Worm (Caenorhabditis elegans) whole organism, early embryonic: Measurements from ENCODE around the gene hrg-4.

Experiments used
- B0310.2 ChIP-seq: sonication (generic microtip); optimal IDR thresholded peaks from 2 replicates; lab custom pipeline; 2016; ENCODE audit warnings: mild to moderate bottlenecking, missing genetic modification characterization, missing compliant biosample characterization
- F13C5.2 ChIP-seq: sonication (generic microtip); optimal IDR thresholded peaks from 2 replicates; lab custom pipeline; 2017; ENCODE audit warnings: mild to moderate bottlenecking, missing genetic modification characterization, inconsistent platforms, missing compliant biosample characterization
- aly-1 ChIP-seq: sonication (generic microtip); optimal IDR thresholded peaks from 2 replicates; lab custom pipeline; 2016; ENCODE audit warnings: missing genetic modification characterization, missing compliant biosample characterization
- ama-1 ChIP-seq: fragments of 150-350 bp; optimal IDR thresholded peaks from 2 replicates; lab custom pipeline; 2014
- ceh-13 ChIP-seq: fragments of 200-800 bp; sonication (Bioruptor generic); optimal IDR thresholded peaks from 2 replicates; lab custom pipeline; 2018; ENCODE audit warnings: mild to moderate bottlenecking, missing genetic modification characterization, missing compliant biosample characterization
- ets-7 ChIP-seq: sonication (generic microtip); optimal IDR thresholded peaks from 2 replicates; lab custom pipeline; 2016; ENCODE audit warnings: missing genotype, missing genetic modification characterization, missing compliant biosample characterization
- flt-1 ChIP-seq: fragments of 200-800 bp; sonication (Bioruptor generic); IDR thresholded peaks from 2 replicates; pipeline ENCODE4 v1.3.6; 2022; ENCODE audit warnings: missing genetic modification characterization, missing compliant biosample characterization
- hmbx-1 ChIP-seq: sonication (generic microtip); optimal IDR thresholded peaks from 2 replicates; lab custom pipeline; 2016; ENCODE audit warnings: mild to moderate bottlenecking, missing genetic modification characterization, missing compliant biosample characterization
- scrt-1 ChIP-seq: fragments of 200-800 bp; sonication (Bioruptor generic); IDR thresholded peaks from 2 replicates; pipeline ENCODE4 v1.3.6; 2022; ENCODE audit warnings: missing genetic modification characterization, missing compliant biosample characterization
- sea-1 ChIP-seq: fragments of 200-800 bp; sonication (Bioruptor generic); conservative IDR thresholded peaks from 2 replicates; pipeline ENCODE4 v1.3.6; 2022; ENCODE audit warnings: missing genetic modification characterization, missing compliant biosample characterization
- tbx-37 ChIP-seq: fragments of 200-800 bp; sonication (Bioruptor generic); conservative IDR thresholded peaks from 2 replicates; pipeline ENCODE4 v1.3.6; 2022; ENCODE audit warnings: missing genetic modification reagents, missing genetic modification characterization, missing compliant biosample characterization
- tra-4 ChIP-seq: sonication (generic microtip); optimal IDR thresholded peaks from 2 replicates; lab custom pipeline; 2017; ENCODE audit warnings: missing genetic modification characterization, missing compliant biosample characterization

DNA sequence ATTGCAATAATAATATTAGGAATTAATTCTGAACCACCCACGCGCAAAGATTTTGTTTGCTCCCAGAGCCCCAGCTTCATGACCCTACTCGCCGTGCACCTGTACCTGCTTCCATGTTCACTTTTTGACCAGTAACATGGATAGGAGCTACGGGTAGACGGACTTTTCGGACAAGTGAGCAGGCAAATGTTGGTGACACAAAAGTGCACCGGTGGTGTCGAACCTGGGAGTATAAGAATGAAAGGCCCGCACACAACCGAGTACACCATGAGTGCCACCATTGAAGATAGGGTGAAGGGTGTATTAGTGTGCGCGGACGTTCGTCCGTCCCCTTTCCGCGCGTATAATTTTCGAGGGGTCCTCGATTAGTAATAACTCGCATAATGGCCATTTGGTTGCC, 4.9 kb downstream of the hrg-4 start:
- TF ChIP-seq F13C5.2 (peak; percentile 99), aly-1 (tag; lab: Kevin White, UChicago) (peak; percentile 100), ets-7 (peak; percentile 96), ceh-13 (GFP tag; lab: Kevin White, UChicago) (peak; percentile 98), scrt-1 (peak; percentile 99), flt-1 (GFP tag; lab: Robert Waterston, UW) (peak; percentile 100), B0310.2 (peak; percentile 99), ama-1 (peak; percentile 92), tra-4 (peak; percentile 99), sea-1 (peak; percentile 99), tbx-37 (peak; percentile 99), hmbx-1 (tag; lab: Kevin White, UChicago) (peak; percentile 93)
